Fruit fly (Drosophila melanogaster) whole organism, prepupa: Measurements from ENCODE around the gene Zpr1.

Source experiments
- CG11294 ChIP-seq: fragments of 200-800 bp; sonication (Bioruptor generic); IDR thresholded peaks from 2 replicates; pipeline ENCODE4 v1.3.6; 2022; ENCODE audit warnings: missing biosample characterization, missing genetic modification characterization
- CG4318 ChIP-seq: fragments of 200-800 bp; sonication (Bioruptor generic); optimal IDR thresholded peaks from 3 replicates; lab custom pipeline; 2017; ENCODE audit warnings: missing biosample characterization, mild to moderate bottlenecking, missing genetic modification characterization
- CG6808 ChIP-seq: fragments of 200-800 bp; sonication (Bioruptor generic); optimal IDR thresholded peaks from 3 replicates; lab custom pipeline; 2017; ENCODE audit warnings: missing biosample characterization, missing genetic modification characterization, mild to moderate bottlenecking, moderate library complexity, missing genetic modification reagents
- CG6854 ChIP-seq: fragments of 200-800 bp; sonication (Bioruptor generic); optimal IDR thresholded peaks from 2 replicates; lab custom pipeline; 2017; ENCODE audit warnings: missing biosample characterization, mild to moderate bottlenecking, missing genetic modification characterization
- CG8632 ChIP-seq: fragments of 200-800 bp; sonication (Bioruptor generic); optimal IDR thresholded peaks from 3 replicates; lab custom pipeline; 2016; ENCODE audit warnings: missing biosample characterization, missing genetic modification characterization
- Eip75B ChIP-seq: fragments of 200-800 bp; sonication (Bioruptor generic); optimal IDR thresholded peaks from 3 replicates; lab custom pipeline; 2016; ENCODE audit warnings: missing biosample characterization, missing genetic modification characterization
- Met ChIP-seq: fragments of 200-800 bp; sonication (Bioruptor generic); optimal IDR thresholded peaks from 3 replicates; lab custom pipeline; 2016; ENCODE audit warnings: missing biosample characterization, missing genetic modification characterization
- Sox102F ChIP-seq: fragments of 200-800 bp; sonication (Bioruptor generic); optimal IDR thresholded peaks from 2 replicates; lab custom pipeline; 2016; ENCODE audit warnings: missing biosample characterization, mild to moderate bottlenecking, missing genetic modification characterization
- acj6 ChIP-seq: fragments of 200-800 bp; sonication (Bioruptor generic); optimal IDR thresholded peaks from 3 replicates; lab custom pipeline; 2016; ENCODE audit warnings: missing biosample characterization, missing genetic modification characterization
- dsx ChIP-seq: fragments of 200-800 bp; optimal IDR thresholded peaks from 3 replicates; lab custom pipeline; 2019; ENCODE audit warnings: missing biosample characterization, mild to moderate bottlenecking, missing genetic modification characterization, moderate library complexity; ENCODE audit not compliant: poor library complexity, severe bottlenecking
- eg ChIP-seq: fragments of 200-800 bp; sonication (Bioruptor generic); IDR thresholded peaks from 3 replicates; pipeline ENCODE4 v1.3.6; 2022; ENCODE audit warnings: missing biosample characterization, missing genetic modification characterization
- fd85E ChIP-seq: fragments of 200-800 bp; sonication (Bioruptor generic); optimal IDR thresholded peaks from 3 replicates; lab custom pipeline; 2016; ENCODE audit warnings: missing biosample characterization, missing genetic modification characterization
- svp ChIP-seq: fragments of 200-800 bp; sonication (Bioruptor generic); peaks from one replicate; lab custom pipeline; 2016; ENCODE audit warnings: missing biosample characterization, missing genetic modification characterization

- TF ChIP-seq dsx (GFP tag; lab: Kevin White, UChicago) = no peak
- no peak for TF ChIP-seq acj6 (GFP tag; lab: Kevin White, UChicago)
- TF ChIP-seq CG8632 (GFP tag; lab: Kevin White, UChicago) = no peak
- TF ChIP-seq CG6808 (GFP tag; lab: Kevin White, UChicago) = no peak
- no peak for TF ChIP-seq Met
- TF ChIP-seq CG6854 (GFP tag; lab: Kevin White, UChicago) = no peak
- TF ChIP-seq CG4318 = no peak
- TF ChIP-seq eg (GFP tag; lab: Robert Waterston, UW) = no peak
- no peak for TF ChIP-seq fd85E (GFP tag; lab: Kevin White, UChicago)
- no peak for TF ChIP-seq CG11294 (GFP tag; lab: Robert Waterston, UW)
- no peak for TF ChIP-seq Sox102F
- no peak for TF ChIP-seq svp
- TF ChIP-seq Eip75B (GFP tag; lab: Kevin White, UChicago) = no peak
These were observed 39.2 kb upstream of the Zpr1 start for dm6 chrX:9201080-9201479.
